Fruit fly (Drosophila melanogaster) whole organism, embryonic: Measurements from ENCODE around the gene ATbp.

Experiments used
- BEAF-32 ChIP-seq: fragments of 200-800 bp; sonication (Bioruptor generic); optimal IDR thresholded peaks from 3 replicates; lab custom pipeline; 2017; ENCODE audit warnings: missing biosample characterization, missing genetic modification characterization, mild to moderate bottlenecking, moderate library complexity, missing genetic modification reagents
- Bdp1 ChIP-seq: fragments of 200-800 bp; sonication (Bioruptor generic); optimal IDR thresholded peaks from 3 replicates; lab custom pipeline; 2016; ENCODE audit warnings: missing biosample characterization, missing genetic modification characterization
- Bgb ChIP-seq: fragments of 200-800 bp; sonication (Bioruptor generic); IDR thresholded peaks from 2 replicates; pipeline ENCODE4 v1.3.6; 2022; ENCODE audit warnings: missing biosample characterization, missing genetic modification characterization; ENCODE audit not compliant: partially characterized antibody
- C15 ChIP-seq: fragments of 200-800 bp; sonication (Bioruptor generic); IDR thresholded peaks from 3 replicates; pipeline ENCODE4 v1.3.6; 2022; ENCODE audit warnings: missing biosample characterization, missing genetic modification characterization
- CG12155 ChIP-seq: fragments of 200-800 bp; sonication (Bioruptor generic); optimal IDR thresholded peaks from 3 replicates; lab custom pipeline; 2016; ENCODE audit warnings: missing biosample characterization, missing genetic modification characterization
- CG15479 ChIP-seq: fragments of 200-800 bp; sonication (Bioruptor generic); optimal IDR thresholded peaks from 3 replicates; lab custom pipeline; 2019; ENCODE audit warnings: missing biosample characterization, mild to moderate bottlenecking, missing genetic modification characterization, moderate library complexity
- CG1602 ChIP-seq: fragments of 200-800 bp; sonication (Bioruptor generic); optimal IDR thresholded peaks from 3 replicates; lab custom pipeline; 2016; ENCODE audit warnings: missing biosample characterization, missing genetic modification characterization
- CG17385 ChIP-seq: fragments of 200-800 bp; sonication (Bioruptor generic); optimal IDR thresholded peaks from 3 replicates; lab custom pipeline; 2018; ENCODE audit warnings: missing biosample characterization, mild to moderate bottlenecking, missing genetic modification characterization
- CG17802 ChIP-seq: fragments of 200-800 bp; sonication (Bioruptor generic); optimal IDR thresholded peaks from 2 replicates; lab custom pipeline; 2018; ENCODE audit warnings: missing biosample characterization, mild to moderate bottlenecking, missing genetic modification characterization, moderate library complexity
- CG18599 ChIP-seq: fragments of 200-800 bp; sonication (Bioruptor generic); optimal IDR thresholded peaks from 3 replicates; lab custom pipeline; 2017; ENCODE audit warnings: missing biosample characterization, missing genetic modification characterization, mild to moderate bottlenecking, moderate library complexity, missing genetic modification reagents
- CG2129 ChIP-seq: fragments of 200-800 bp; sonication (Bioruptor generic); IDR thresholded peaks from 2 replicates; pipeline ENCODE4 v1.3.6; 2022; ENCODE audit warnings: missing biosample characterization, missing genetic modification characterization; ENCODE audit not compliant: partially characterized antibody
- CG33213 ChIP-seq: fragments of 200-800 bp; sonication (Bioruptor generic); optimal IDR thresholded peaks from 3 replicates; lab custom pipeline; 2016; ENCODE audit warnings: missing biosample characterization, missing genetic modification characterization
- CG4360 ChIP-seq: fragments of 200-800 bp; sonication (Bioruptor generic); IDR thresholded peaks from 2 replicates; pipeline ENCODE4 v1.3.6; 2022; ENCODE audit warnings: missing biosample characterization, missing genetic modification characterization
- CG7839 ChIP-seq: fragments of 200-800 bp; sonication (Bioruptor generic); optimal IDR thresholded peaks from 3 replicates; lab custom pipeline; 2018; ENCODE audit warnings: missing biosample characterization, mild to moderate bottlenecking, missing genetic modification characterization, moderate library complexity
- CG7987 ChIP-seq: fragments of 200-800 bp; sonication (Bioruptor generic); optimal IDR thresholded peaks from 2 replicates; lab custom pipeline; 2018; ENCODE audit warnings: missing biosample characterization, mild to moderate bottlenecking, missing genetic modification characterization, moderate library complexity
- Camta ChIP-seq: fragments of 200-800 bp; sonication (Bioruptor generic); optimal IDR thresholded peaks from 2 replicates; lab custom pipeline; 2016; ENCODE audit warnings: missing biosample characterization, missing genetic modification characterization
- Dref ChIP-seq: fragments of 200-800 bp; sonication (Bioruptor generic); IDR thresholded peaks from 2 replicates; pipeline ENCODE4 v1.3.6; 2022; ENCODE audit warnings: missing biosample characterization, missing genetic modification characterization
- Fer1 ChIP-seq: fragments of 200-800 bp; sonication (Bioruptor generic); optimal IDR thresholded peaks from 2 replicates; lab custom pipeline; 2017; ENCODE audit warnings: missing biosample characterization, mild to moderate bottlenecking, missing genetic modification characterization
- Hand ChIP-seq: fragments of 200-800 bp; sonication (Bioruptor generic); optimal IDR thresholded peaks from 2 replicates; lab custom pipeline; 2017; ENCODE audit warnings: mild to moderate bottlenecking, missing biosample characterization, missing genetic modification reagents, missing genetic modification characterization
- HmgD ChIP-seq: fragments of 200-800 bp; sonication (Bioruptor generic); optimal IDR thresholded peaks from 3 replicates; lab custom pipeline; 2016; ENCODE audit warnings: missing biosample characterization, missing genetic modification characterization
- MESR4 ChIP-seq: fragments of 200-800 bp; sonication (Bioruptor generic); optimal IDR thresholded peaks from 2 replicates; lab custom pipeline; 2018; ENCODE audit warnings: missing biosample characterization, mild to moderate bottlenecking, missing genetic modification characterization, moderate library complexity
- Med ChIP-seq: fragments of 200-800 bp; sonication (Bioruptor generic); peaks from one replicate; lab custom pipeline; 2016; ENCODE audit warnings: missing biosample characterization, missing genetic modification characterization, mild to moderate bottlenecking, inconsistent platforms, moderate library complexity
- Sry-β ChIP-seq: fragments of 200-800 bp; sonication (Bioruptor generic); optimal IDR thresholded peaks from 2 replicates; lab custom pipeline; 2018; ENCODE audit warnings: missing biosample characterization, mild to moderate bottlenecking, missing genetic modification characterization, moderate library complexity
- Xrp1 ChIP-seq: fragments of 200-800 bp; sonication (Bioruptor generic); IDR thresholded peaks from 2 replicates; pipeline ENCODE4 v1.3.6; 2022; ENCODE audit warnings: missing biosample characterization, missing genetic modification characterization
- ab ChIP-seq: fragments of 200-800 bp; sonication (Bioruptor generic); optimal IDR thresholded peaks from 2 replicates; lab custom pipeline; 2016; ENCODE audit warnings: missing biosample characterization, missing genetic modification characterization
- amos ChIP-seq: fragments of 200-800 bp; sonication (Bioruptor generic); IDR thresholded peaks from 2 replicates; pipeline ENCODE4 v1.3.6; 2022; ENCODE audit warnings: missing biosample characterization, missing genetic modification characterization; ENCODE audit not compliant: partially characterized antibody
- ap ChIP-seq: fragments of 200-800 bp; sonication (Bioruptor generic); IDR thresholded peaks from 2 replicates; pipeline ENCODE4 v1.3.6; 2022; ENCODE audit warnings: missing biosample characterization, missing genetic modification characterization
- cas ChIP-seq: fragments of 200-800 bp; sonication (Bioruptor generic); IDR thresholded peaks from 2 replicates; pipeline ENCODE4 v1.3.6; 2022; ENCODE audit warnings: missing biosample characterization, missing genetic modification characterization
- cg ChIP-seq: fragments of 200-800 bp; sonication (Bioruptor generic); optimal IDR thresholded peaks from 3 replicates; lab custom pipeline; 2019; ENCODE audit warnings: missing biosample characterization, mild to moderate bottlenecking, missing genetic modification characterization, moderate library complexity
- ems ChIP-seq: fragments of 200-800 bp; sonication (Bioruptor generic); optimal IDR thresholded peaks from 3 replicates; lab custom pipeline; 2016; ENCODE audit warnings: missing biosample characterization, missing genetic modification characterization
- eve ChIP-seq, 2 experiments: fragments of >200 bp; optimal IDR thresholded peaks; 2 replicates each; lab custom pipeline; 2017; ENCODE audit warnings: missing biosample characterization in 2 of 2, missing genetic modification characterization in 2 of 2
- fd64A ChIP-seq: fragments of 200-800 bp; sonication (Bioruptor generic); optimal IDR thresholded peaks from 3 replicates; lab custom pipeline; 2018; ENCODE audit warnings: missing biosample characterization, mild to moderate bottlenecking, missing genetic modification characterization
- gcm ChIP-seq: fragments of 200-800 bp; sonication (Bioruptor generic); optimal IDR thresholded peaks from 2 replicates; lab custom pipeline; 2019; ENCODE audit warnings: missing biosample characterization, mild to moderate bottlenecking, missing genetic modification characterization, moderate library complexity
- gro ChIP-seq: fragments of 200-800 bp; sonication (Bioruptor generic); optimal IDR thresholded peaks from 2 replicates; lab custom pipeline; 2016; ENCODE audit warnings: missing biosample characterization, missing genetic modification characterization
- gsb ChIP-seq: fragments of 200-800 bp; sonication (Bioruptor generic); IDR thresholded peaks from 2 replicates; pipeline ENCODE4 v1.3.6; 2022; ENCODE audit warnings: missing biosample characterization, missing genetic modification characterization
- hth ChIP-seq: fragments of >200 bp; optimal IDR thresholded peaks from 2 replicates; lab custom pipeline; 2017; ENCODE audit warnings: inconsistent platforms
- lilli ChIP-seq: fragments of 200-800 bp; sonication (Bioruptor generic); optimal IDR thresholded peaks from 3 replicates; lab custom pipeline; 2016; ENCODE audit warnings: missing biosample characterization, missing genetic modification characterization
- pb ChIP-seq: fragments of 200-800 bp; sonication (Bioruptor generic); optimal IDR thresholded peaks from 3 replicates; lab custom pipeline; 2016; ENCODE audit warnings: missing biosample characterization, missing genetic modification characterization
- row ChIP-seq: fragments of 200-800 bp; sonication (Bioruptor generic); IDR thresholded peaks from 3 replicates; pipeline ENCODE4 v1.3.6; 2022; ENCODE audit warnings: missing biosample characterization, missing genetic modification characterization
- run ChIP-seq: fragments of 200-800 bp; sonication (Bioruptor generic); optimal IDR thresholded peaks from 3 replicates; lab custom pipeline; 2018; ENCODE audit warnings: missing biosample characterization, mild to moderate bottlenecking, missing genetic modification characterization
- sd ChIP-seq: fragments of 200-800 bp; sonication (Bioruptor generic); optimal IDR thresholded peaks from 3 replicates; lab custom pipeline; 2018; ENCODE audit warnings: missing biosample characterization, mild to moderate bottlenecking, missing genetic modification characterization, moderate library complexity
- stwl ChIP-seq: fragments of 200-800 bp; sonication (Bioruptor generic); optimal IDR thresholded peaks from 3 replicates; lab custom pipeline; 2018; ENCODE audit warnings: missing biosample characterization, mild to moderate bottlenecking, missing genetic modification characterization, moderate library complexity
- tgo ChIP-seq: fragments of 200-800 bp; sonication (Bioruptor generic); IDR thresholded peaks from 3 replicates; pipeline ENCODE4 v1.3.6; 2022; ENCODE audit warnings: missing biosample characterization, missing genetic modification characterization
- tin ChIP-seq: fragments of 200-800 bp; sonication (Bioruptor generic); optimal IDR thresholded peaks from 3 replicates; lab custom pipeline; 2016; ENCODE audit warnings: missing biosample characterization, missing genetic modification characterization
- ttk ChIP-seq: fragments of 200-800 bp; sonication (Bioruptor generic); IDR thresholded peaks from 2 replicates; pipeline ENCODE4 v2.1.2; 2022; ENCODE audit warnings: missing biosample characterization, missing genetic modification characterization
- usp ChIP-seq: fragments of >200 bp; optimal IDR thresholded peaks from 2 replicates; lab custom pipeline; 2017; ENCODE audit warnings: missing biosample characterization, missing genetic modification characterization
- yki ChIP-seq: fragments of >200 bp; optimal IDR thresholded peaks from 3 replicates; lab custom pipeline; 2018
- zf30C ChIP-seq: fragments of 200-800 bp; sonication (Bioruptor generic); optimal IDR thresholded peaks from 3 replicates; lab custom pipeline; 2018; ENCODE audit warnings: missing biosample characterization, mild to moderate bottlenecking, missing genetic modification characterization

ATbp gene

dm6 chrX:23091811-23092210 lies 14.0 kb upstream of the ATbp start (continued):
- TF ChIP-seq yki (no peak), cas (GFP tag; lab: Robert Waterston, UW) (no peak), zf30C (GFP tag; lab: Kevin White, UChicago) (no peak), gsb (no peak), C15 (GFP tag; lab: Robert Waterston, UW) (no peak), ems (GFP tag; lab: Kevin White, UChicago) (no peak)

- TF ChIP-seq CG15479 (GFP tag; lab: Kevin White, UChicago) (no peak), Bdp1 (GFP tag; lab: Kevin White, UChicago) (no peak), CG7839 (tag; lab: Kevin White, UChicago) (no peak), pb (GFP tag; lab: Kevin White, UChicago) (no peak), Xrp1 (no peak), ttk (GFP tag; lab: Robert Waterston, UW) (no peak), run (no peak)
Measured at dm6 chrX:23092531-23092930, 13.3 kb upstream of the ATbp start, which contains the start of gene CG17159. Gene CG17159, minus strand, starts transcription at chrX:23092631.

DNA sequence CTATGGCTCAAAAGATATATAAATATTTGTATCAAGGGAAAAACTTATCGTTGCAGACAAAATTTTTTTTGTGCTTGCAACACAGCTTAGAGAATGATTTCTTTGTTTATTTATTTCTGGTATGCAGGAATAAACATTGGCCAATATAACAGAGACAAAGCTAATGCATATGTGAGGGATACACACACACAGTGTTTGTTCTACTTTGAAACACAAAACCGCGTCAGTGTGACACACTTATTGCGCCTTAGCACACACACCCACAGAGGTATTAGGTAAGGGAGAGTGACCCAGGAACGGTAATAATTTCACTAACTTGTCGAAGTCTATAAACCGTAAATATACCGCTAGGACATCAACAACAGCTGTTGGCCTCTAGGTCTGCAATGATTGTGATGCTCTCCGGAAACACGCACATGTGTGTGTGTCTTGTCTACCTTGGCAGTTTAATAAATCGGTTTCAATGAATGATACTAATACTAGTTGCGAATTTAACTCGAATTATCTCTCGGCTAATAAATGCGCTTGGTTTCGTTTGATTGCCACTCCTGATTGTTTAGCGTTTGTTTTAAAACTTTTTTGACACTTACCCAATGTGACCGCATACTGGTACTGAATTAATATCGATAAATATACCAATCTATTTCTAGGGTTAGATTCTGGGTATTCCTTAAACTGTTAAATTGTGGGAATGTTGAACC lies 9.5 kb upstream of the ATbp start, which contains the start of gene CG17162:
CG17162 (minus strand) TSS at position 619 of the 701 bp plus-strand sequence.
- TF ChIP-seq Camta (GFP tag; lab: Kevin White, UChicago) (no peak), tgo (no peak), CG7987 (no peak), Med (no peak), sd (peak; percentile 37), gcm (GFP tag; lab: Kevin White, UChicago) (no peak), CG33213 (GFP tag; lab: Kevin White, UChicago) (no peak), gro (GFP tag; lab: Kevin White, UChicago) (no peak), MESR4 (GFP tag; lab: Kevin White, UChicago) (peak; percentile 67), CG17802 (tag; lab: Kevin White, UChicago) (peak; percentile 3), lilli (GFP tag; lab: Kevin White, UChicago) (no peak), usp (GFP tag; lab: Kevin White, UChicago) (no peak), Hand (no peak), HmgD (no peak), fd64A (GFP tag; lab: Kevin White, UChicago) (no peak), amos (GFP tag; lab: Robert Waterston, UW) (0 out of 2 replicates have a peak, but pooled peaks have one; percentile 14), CG2129 (GFP tag; lab: Robert Waterston, UW) (no peak), Dref (GFP tag; lab: Robert Waterston, UW) (peak; percentile 43; the same call in 1 of the 2 replicates), cg (GFP tag; lab: Kevin White, UChicago) (peak; percentile 64), eve (GFP tag; optimal IDR thresholded peaks at IDR 0.05; lab: Kevin White, UChicago) (peak in 1 of 2 experiments; percentile 38), Bgb (GFP tag; lab: Robert Waterston, UW) (no peak), tin (no peak), hth (no peak), CG17385 (GFP tag; lab: Kevin White, UChicago) (no peak), CG12155 (GFP tag; lab: Kevin White, UChicago) (no peak), ab (no peak), stwl (tag; lab: Kevin White, UChicago) (peak; percentile 10), BEAF-32 (GFP tag; lab: Kevin White, UChicago) (peak; percentile 23), row (GFP tag; lab: Robert Waterston, UW) (peak; percentile 41), CG18599 (no peak), CG1602 (GFP tag; lab: Kevin White, UChicago) (no peak), ap (GFP tag; lab: Robert Waterston, UW) (no peak), Fer1 (GFP tag; lab: Kevin White, UChicago) (no peak), CG4360 (GFP tag; lab: Robert Waterston, UW) (no peak), Sry-β (GFP tag; lab: Kevin White, UChicago) (no peak)
